Comparison of ENCODE assay signal across 5 fruit fly cellular contexts in the genomic region with DNA sequence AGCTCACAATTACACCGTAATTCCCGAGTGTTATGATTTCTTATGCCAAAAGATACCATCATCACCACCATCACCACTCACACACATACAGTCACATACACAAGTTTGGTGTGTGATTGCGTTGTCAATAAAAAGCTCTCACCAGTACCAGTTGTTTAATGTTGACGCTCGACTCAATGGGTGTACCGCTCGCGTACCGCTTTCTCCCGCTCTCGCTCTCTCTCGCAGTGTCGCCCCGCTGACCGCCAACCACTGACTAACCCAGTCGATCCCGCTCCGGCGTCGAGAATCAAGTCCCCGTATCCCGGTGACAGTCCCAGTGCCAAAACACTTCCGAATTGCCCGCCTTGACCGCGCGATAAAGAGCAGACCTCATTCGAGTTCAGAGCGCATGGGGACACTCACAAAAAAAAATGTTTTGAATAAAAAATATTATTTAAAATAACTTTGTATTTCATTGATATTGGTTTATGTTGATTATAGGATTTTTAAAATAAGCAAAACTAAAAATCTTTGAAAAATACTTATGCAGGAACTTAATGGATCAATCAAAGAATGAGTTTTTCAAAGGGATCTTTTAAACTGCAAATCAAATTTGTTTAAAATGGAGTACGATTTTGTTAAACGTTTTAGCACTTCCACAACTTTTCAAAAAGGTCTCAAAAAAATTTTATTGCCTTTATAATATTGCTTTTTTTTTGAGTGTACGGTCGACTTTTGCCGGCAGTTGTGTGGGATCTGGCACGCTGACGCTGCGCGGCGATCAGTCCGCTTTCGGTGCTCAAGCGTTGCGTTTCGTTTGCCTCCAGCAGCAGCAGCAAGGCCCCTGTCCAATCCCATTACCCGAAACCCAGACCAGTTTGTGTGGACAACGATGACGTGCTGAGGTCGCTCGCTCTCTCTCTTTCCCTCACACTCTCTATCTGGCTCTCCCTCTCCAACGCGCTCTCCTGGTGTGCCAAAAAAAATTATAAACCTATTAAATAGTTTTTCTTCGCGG.
TF ChIP-seq lines count a peak whose summit lies in the region.

Gene Dic1 (plus strand): TSS at position 764 of the 1,000 bp plus-strand sequence.

TF ChIP-seq in whole organism, adult, 20 proteins besides CTCF, POLR2A, EP300 and RAD21 (continued from another document):
- TF ChIP-seq CG14711 (tag; optimal IDR thresholded peaks at IDR 0.05; lab: Kevin White, UChicago), result peak; percentile 94
- TF ChIP-seq Mnt (GFP tag; optimal IDR thresholded peaks at IDR 0.05; lab: Kevin White, UChicago), result peak; percentile 78
- TF ChIP-seq cic (GFP tag; optimal IDR thresholded peaks at IDR 0.05; lab: Kevin White, UChicago), result peak; percentile 62
- TF ChIP-seq ovo (GFP tag; optimal IDR thresholded peaks at IDR 0.05; lab: Kevin White, UChicago), result peak; percentile 82
- no peak for TF ChIP-seq cnc (optimal IDR thresholded peaks at IDR 0.05; lab: Kevin White, UChicago)
- peak; percentile 95 for TF ChIP-seq CG5204 (GFP tag; optimal IDR thresholded peaks at IDR 0.05; lab: Kevin White, UChicago)

TF ChIP-seq in whole organism, embryonic, 481 proteins besides CTCF, POLR2A, EP300 and RAD21 (continued from another document and continues in another):
- peak; percentile 74 for TF ChIP-seq CG3995 (GFP tag; optimal IDR thresholded peaks at IDR 0.05; lab: Kevin White, UChicago)
- TF ChIP-seq vfl (GFP tag; optimal IDR thresholded peaks at IDR 0.05; lab: Kevin White, UChicago), result peak; percentile 93
- peak; percentile 92 for TF ChIP-seq sug (tag; optimal IDR thresholded peaks at IDR 0.05; lab: Kevin White, UChicago)
- peak; percentile 99 for TF ChIP-seq Asciz (GFP tag; optimal IDR thresholded peaks at IDR 0.05; lab: Kevin White, UChicago)
- TF ChIP-seq pb (GFP tag; optimal IDR thresholded peaks at IDR 0.05; lab: Kevin White, UChicago), result peak; percentile 80
- peak; percentile 88 for TF ChIP-seq slp2 (GFP tag; optimal IDR thresholded peaks at IDR 0.05; lab: Kevin White, UChicago)
- no peak for TF ChIP-seq fd102C (GFP tag; optimal IDR thresholded peaks at IDR 0.05; lab: Kevin White, UChicago)
- peak; percentile 97 for TF ChIP-seq odd (GFP tag; optimal IDR thresholded peaks at IDR 0.05; lab: Kevin White, UChicago)
- TF ChIP-seq CG31388 (GFP tag; optimal IDR thresholded peaks at IDR 0.05; lab: Kevin White, UChicago), result peak; percentile 85
- TF ChIP-seq CG12942 (GFP tag; optimal IDR thresholded peaks at IDR 0.05; lab: Kevin White, UChicago), result peak; percentile 93
- peak; percentile 65 for TF ChIP-seq Ets97D (GFP tag; optimal IDR thresholded peaks at IDR 0.05; lab: Kevin White, UChicago)
- 0 out of 2 replicates have a peak, but pooled peaks have one; percentile 37 for TF ChIP-seq Doc2 (GFP tag; IDR thresholded peaks at IDR 0.05; lab: Robert Waterston, UW)
- peak; percentile 97 for TF ChIP-seq Ssrp (tag; optimal IDR thresholded peaks at IDR 0.05; lab: Kevin White, UChicago)
- TF ChIP-seq Rfx (GFP tag; IDR thresholded peaks at IDR 0.05; lab: Robert Waterston, UW), result peak; percentile 93
- TF ChIP-seq CG11696 (GFP tag; IDR thresholded peaks at IDR 0.05; lab: Robert Waterston, UW), result peak; percentile 57
- peak; percentile 92 for TF ChIP-seq CG13624 (GFP tag; optimal IDR thresholded peaks at IDR 0.05; lab: Kevin White, UChicago)
- peak; percentile 92 for TF ChIP-seq cato (GFP tag; optimal IDR thresholded peaks at IDR 0.05; lab: Kevin White, UChicago; ENCODE audit: borderline replicate concordance)
- peak; percentile 91 for TF ChIP-seq seq (GFP tag; IDR thresholded peaks at IDR 0.05; lab: Robert Waterston, UW)
- TF ChIP-seq sd (tag; optimal IDR thresholded peaks at IDR 0.05; lab: Kevin White, UChicago), result peak; percentile 83
- peak; percentile 98 for TF ChIP-seq Oli (tag; optimal IDR thresholded peaks at IDR 0.05; lab: Kevin White, UChicago)
- peak; percentile 91 for TF ChIP-seq wor (GFP tag; IDR thresholded peaks at IDR 0.05; lab: Robert Waterston, UW)
- TF ChIP-seq CG7987 (GFP tag; optimal IDR thresholded peaks at IDR 0.05; lab: Kevin White, UChicago), result peak; percentile 75
- peak; percentile 99 for TF ChIP-seq CG3281 (GFP tag; optimal IDR thresholded peaks at IDR 0.05; lab: Kevin White, UChicago)
- peak; percentile 80 for TF ChIP-seq CG11085 (GFP tag; IDR thresholded peaks at IDR 0.05; lab: Robert Waterston, UW)
- peak; percentile 98 for TF ChIP-seq gem (tag; optimal IDR thresholded peaks at IDR 0.05; lab: Kevin White, UChicago)
- TF ChIP-seq mld (GFP tag; IDR thresholded peaks at IDR 0.05; lab: Robert Waterston, UW; ENCODE audit: partially characterized antibody), result no peak
- peak; percentile 77 for TF ChIP-seq CG17612 (GFP tag; IDR thresholded peaks at IDR 0.05; lab: Robert Waterston, UW)

TF ChIP-seq in whole organism, prepupa, 60 proteins besides CTCF, POLR2A, EP300 and RAD21 (continued from another document and continues in another):
- TF ChIP-seq CG6808 (GFP tag; optimal IDR thresholded peaks at IDR 0.05; lab: Kevin White, UChicago) (peak; percentile 95), CG15336 (GFP tag; IDR thresholded peaks at IDR 0.05; lab: Robert Waterston, UW) (peak; percentile 96), acj6 (GFP tag; optimal IDR thresholded peaks at IDR 0.05; lab: Kevin White, UChicago) (peak; percentile 98), Ets21C (GFP tag; optimal IDR thresholded peaks at IDR 0.05; lab: Kevin White, UChicago) (peak; percentile 93), CG6854 (GFP tag; optimal IDR thresholded peaks at IDR 0.05; lab: Kevin White, UChicago) (peak; percentile 96), eg (GFP tag; IDR thresholded peaks at IDR 0.05; lab: Robert Waterston, UW) (peak; percentile 93), ss (GFP tag; optimal IDR thresholded peaks at IDR 0.05; lab: Kevin White, UChicago) (peak; percentile 83 to 93), Sox15 (GFP tag; optimal IDR thresholded peaks at IDR 0.05; lab: Kevin White, UChicago) (peak; percentile 96), Sox102F (GFP tag; optimal IDR thresholded peaks at IDR 0.05; lab: Kevin White, UChicago) (peak; percentile 97), lz (GFP tag; optimal IDR thresholded peaks at IDR 0.05; lab: Kevin White, UChicago) (peak; percentile 97), Blimp-1 (GFP tag; optimal IDR thresholded peaks at IDR 0.05; lab: Kevin White, UChicago) (peak; percentile 94), CG8119 (GFP tag; IDR thresholded peaks at IDR 0.05; lab: Robert Waterston, UW) (peak; percentile 96), CG11294 (GFP tag; IDR thresholded peaks at IDR 0.05; lab: Robert Waterston, UW) (peak; percentile 85; the same call in 1 of the 2 replicates), spab (GFP tag; optimal IDR thresholded peaks at IDR 0.05; lab: Kevin White, UChicago) (peak; percentile 97), CG6792 (GFP tag; optimal IDR thresholded peaks at IDR 0.05; lab: Kevin White, UChicago) (peak; percentile 96), pdm3 (GFP tag; optimal IDR thresholded peaks at IDR 0.05; lab: Kevin White, UChicago) (peak; percentile 97), Ets96B (tag; optimal IDR thresholded peaks at IDR 0.05; lab: Kevin White, UChicago) (peak; percentile 95), Eip75B (GFP tag; optimal IDR thresholded peaks at IDR 0.05; lab: Kevin White, UChicago) (peak; percentile 97), CG8632 (GFP tag; optimal IDR thresholded peaks at IDR 0.05; lab: Kevin White, UChicago) (peak; percentile 98), CG10669 (GFP tag; optimal IDR thresholded peaks at IDR 0.05; lab: Kevin White, UChicago) (peak; percentile 96), CG3919 (GFP tag; optimal IDR thresholded peaks at IDR 0.05; lab: Kevin White, UChicago) (peak; percentile 98), fkh (GFP tag; optimal IDR thresholded peaks at IDR 0.05; lab: Kevin White, UChicago) (peak; percentile 66), CG31627 (GFP tag; optimal IDR thresholded peaks at IDR 0.05; lab: Kevin White, UChicago) (peak; percentile 96), CG3032 (tag; optimal IDR thresholded peaks at IDR 0.05; lab: Kevin White, UChicago) (peak; percentile 94), CG8319 (GFP tag; optimal IDR thresholded peaks at IDR 0.05; lab: Kevin White, UChicago) (peak; percentile 97), fd59A (GFP tag; optimal IDR thresholded peaks at IDR 0.05; lab: Kevin White, UChicago) (peak; percentile 92), Hr38 (GFP tag; optimal IDR thresholded peaks at IDR 0.05; lab: Kevin White, UChicago) (peak; percentile 26), Lpt (GFP tag; optimal IDR thresholded peaks at IDR 0.05; lab: Kevin White, UChicago) (peak; percentile 98), vri (GFP tag; optimal IDR thresholded peaks at IDR 0.05; lab: Kevin White, UChicago) (peak; percentile 87)

TF ChIP-seq in whole organism, pupa, 21 proteins besides CTCF, POLR2A, EP300 and RAD21 (continued from another document):
- TF ChIP-seq CG13204 (GFP tag; optimal IDR thresholded peaks at IDR 0.05; lab: Kevin White, UChicago) (peak; percentile 94), CG34367 (tag; optimal IDR thresholded peaks at IDR 0.05; lab: Kevin White, UChicago) (peak; percentile 89), CG8301 (tag; optimal IDR thresholded peaks at IDR 0.05; lab: Kevin White, UChicago) (peak; percentile 98), CG12605 (GFP tag; IDR thresholded peaks at IDR 0.05; lab: Robert Waterston, UW) (peak; percentile 85)

TF ChIP-seq in whole organism, wandering third instar larva, 38 proteins besides CTCF, POLR2A, EP300 and RAD21 (continued from another document):
- TF ChIP-seq Hr83 (GFP tag; optimal IDR thresholded peaks at IDR 0.05; lab: Kevin White, UChicago; ENCODE audit: poor library complexity, severe bottlenecking) (peak; percentile 90), fru (GFP tag; optimal IDR thresholded peaks at IDR 0.05; lab: Kevin White, UChicago) (peak; percentile 97), CrebA (GFP tag; optimal IDR thresholded peaks at IDR 0.05; lab: Kevin White, UChicago; ENCODE audit: borderline replicate concordance) (peak; percentile 74), N (GFP tag; optimal IDR thresholded peaks at IDR 0.05; lab: Kevin White, UChicago) (no peak), foxo (GFP tag; optimal IDR thresholded peaks at IDR 0.05; lab: Kevin White, UChicago) (peak in 1 of 2 experiments; percentile 98), Abd-B (GFP tag; optimal IDR thresholded peaks at IDR 0.05; lab: Kevin White, UChicago) (no peak), Myc (optimal IDR thresholded peaks at IDR 0.05; lab: Kevin White, UChicago) (no peak), brk (GFP tag; optimal IDR thresholded peaks at IDR 0.05; lab: Kevin White, UChicago) (peak; percentile 92), dl (GFP tag; optimal IDR thresholded peaks at IDR 0.05; lab: Kevin White, UChicago; ENCODE audit: insufficient read depth in 1 of 2, partially characterized antibody in 2 of 2) (peak; percentile 93 to 94), br (GFP tag; optimal IDR thresholded peaks at IDR 0.05; lab: Kevin White, UChicago) (peak; percentile 96), jim (GFP tag; optimal IDR thresholded peaks at IDR 0.05; lab: Kevin White, UChicago) (no peak), woc (GFP tag; optimal IDR thresholded peaks at IDR 0.05; lab: Kevin White, UChicago) (peak; percentile 88), rgr (GFP tag; optimal IDR thresholded peaks at IDR 0.05; lab: Kevin White, UChicago) (peak; percentile 97), Vsx2 (GFP tag; optimal IDR thresholded peaks at IDR 0.05; lab: Kevin White, UChicago; ENCODE audit: partially characterized antibody) (peak; percentile 93), Hr78 (GFP tag; optimal IDR thresholded peaks at IDR 0.05; lab: Kevin White, UChicago) (no peak), CG9705 (GFP tag; optimal IDR thresholded peaks at IDR 0.05; lab: Kevin White, UChicago) (peak; percentile 91), dmrt93B (GFP tag; optimal IDR thresholded peaks at IDR 0.05; lab: Kevin White, UChicago) (peak; percentile 97), Hnf4 (GFP tag; optimal IDR thresholded peaks at IDR 0.05; lab: Kevin White, UChicago) (peak; percentile 90), h (GFP tag; optimal IDR thresholded peaks at IDR 0.05; lab: Kevin White, UChicago) (peak; percentile 97), Jra (GFP tag; optimal IDR thresholded peaks at IDR 0.05; lab: Kevin White, UChicago) (peak; percentile 87)
